Worm (Caenorhabditis elegans) whole organism, young adult: ENCODE results near the gene bbs-4.

Experiments
- B0035.1 ChIP-seq: sonication (generic microtip); optimal IDR thresholded peaks from 2 replicates; lab custom pipeline; 2016; ENCODE audit warnings: missing genetic modification characterization, mild to moderate bottlenecking, missing compliant biosample characterization, missing genotype, missing genetic modification reagents
- B0261.1 ChIP-seq: sonication (generic microtip); optimal IDR thresholded peaks from 2 replicates; lab custom pipeline; 2016; ENCODE audit warnings: mild to moderate bottlenecking, missing genetic modification characterization, moderate library complexity, missing compliant biosample characterization
- F10E7.11 ChIP-seq: sonication (generic microtip); optimal IDR thresholded peaks from 2 replicates; lab custom pipeline; 2017; ENCODE audit warnings: mild to moderate bottlenecking, missing genetic modification characterization, moderate library complexity, missing compliant biosample characterization
- F37B4.10 ChIP-seq: fragments of 200-800 bp; sonication (Bioruptor generic); IDR thresholded peaks from 2 replicates; pipeline ENCODE4 v1.3.6; 2022; ENCODE audit warnings: missing genetic modification characterization, missing compliant biosample characterization
- F52B5.7 ChIP-seq: sonication (generic microtip); optimal IDR thresholded peaks from 2 replicates; lab custom pipeline; 2016; ENCODE audit warnings: mild to moderate bottlenecking, missing genetic modification characterization, missing compliant biosample characterization
- T26A5.8 ChIP-seq: sonication (generic microtip); optimal IDR thresholded peaks from 2 replicates; lab custom pipeline; 2016; ENCODE audit warnings: missing genetic modification characterization, missing compliant biosample characterization
- Y67H2A.10 ChIP-seq: fragments of 200-800 bp; sonication (Bioruptor generic); conservative IDR thresholded peaks from 2 replicates; pipeline ENCODE4 v1.3.6; 2022; ENCODE audit warnings: missing genetic modification reagents, missing genetic modification characterization, missing compliant biosample characterization
- Y79H2A.3 ChIP-seq: fragments of 200-800 bp; sonication (Bioruptor generic); conservative IDR thresholded peaks from 2 replicates; pipeline ENCODE4 v1.3.6; 2022; ENCODE audit warnings: missing genetic modification reagents, missing genetic modification characterization, missing compliant biosample characterization
- ZK185.1 ChIP-seq: sonication (generic microtip); optimal IDR thresholded peaks from 2 replicates; lab custom pipeline; 2016; ENCODE audit warnings: mild to moderate bottlenecking, missing genetic modification characterization, missing compliant biosample characterization; ENCODE audit not compliant: poor library complexity, severe bottlenecking
- aptf-2 ChIP-seq: fragments of 200-800 bp; sonication (Bioruptor generic); conservative IDR thresholded peaks from 2 replicates; pipeline ENCODE4 v1.3.6; 2022; ENCODE audit warnings: missing genetic modification reagents, missing genetic modification characterization, missing compliant biosample characterization
- attf-3 ChIP-seq: fragments of 200-800 bp; sonication (Bioruptor generic); conservative IDR thresholded peaks from 2 replicates; pipeline ENCODE4 v1.3.6; 2022; ENCODE audit warnings: missing genetic modification reagents, missing genetic modification characterization, missing compliant biosample characterization
- attf-6 ChIP-seq: fragments of 200-800 bp; sonication (Bioruptor generic); IDR thresholded peaks from 2 replicates; pipeline ENCODE4 v1.3.6; 2022; ENCODE audit warnings: missing genetic modification reagents, missing genetic modification characterization, missing compliant biosample characterization
- bed-1 ChIP-seq: fragments of 200-800 bp; sonication (Bioruptor generic); IDR thresholded peaks from 2 replicates; pipeline ENCODE4 v1.3.6; 2022; ENCODE audit warnings: missing genetic modification reagents, missing genetic modification characterization, missing compliant biosample characterization
- ccch-3 ChIP-seq: fragments of 200-800 bp; sonication (Bioruptor generic); optimal IDR thresholded peaks from 2 replicates; lab custom pipeline; 2018; ENCODE audit warnings: mild to moderate bottlenecking, missing genetic modification characterization, missing compliant biosample characterization
- cebp-1 ChIP-seq, 2 experiments: fragments of 200-800 bp in 1 of 2; sonication (Bioruptor generic) in 1 of 2; sonication (generic microtip) in 1 of 2; IDR thresholded peaks in 1 of 2; optimal IDR thresholded peaks in 1 of 2; 2 replicates each; pipeline versions ENCODE4 v1.3.6 to Lab custom; 2017 to 2022; ENCODE audit warnings: missing compliant biosample characterization in 2 of 2, missing genetic modification characterization in 2 of 2, mild to moderate bottlenecking in 1 of 2, missing genetic modification reagents in 1 of 2, moderate library complexity in 1 of 2
- ceh-100 ChIP-seq: fragments of 200-800 bp; sonication (Bioruptor generic); IDR thresholded peaks from 2 replicates; pipeline ENCODE4 v1.3.6; 2022; ENCODE audit warnings: missing genetic modification reagents, missing genetic modification characterization, missing compliant biosample characterization
- ceh-79 ChIP-seq: sonication (generic microtip); optimal IDR thresholded peaks from 2 replicates; lab custom pipeline; 2017; ENCODE audit warnings: mild to moderate bottlenecking, missing genetic modification characterization, missing compliant biosample characterization
- die-1 ChIP-seq: sonication (generic microtip); optimal IDR thresholded peaks from 2 replicates; lab custom pipeline; 2016; ENCODE audit warnings: missing genotype, mild to moderate bottlenecking, missing genetic modification characterization, missing compliant biosample characterization
- egrh-3 ChIP-seq: fragments of 200-800 bp; sonication (Bioruptor generic); IDR thresholded peaks from 2 replicates; pipeline ENCODE4 v1.3.6; 2022; ENCODE audit warnings: missing genetic modification reagents, missing genetic modification characterization, missing compliant biosample characterization
- gei-17 ChIP-seq: fragments of 200-800 bp; sonication (Bioruptor generic); optimal IDR thresholded peaks from 2 replicates; lab custom pipeline; 2018; ENCODE audit warnings: mild to moderate bottlenecking, missing genetic modification characterization, missing compliant biosample characterization
- him-1 ChIP-seq: sonication (generic microtip); optimal IDR thresholded peaks from 2 replicates; lab custom pipeline; 2016; ENCODE audit warnings: missing genotype, missing genetic modification reagents, missing genetic modification characterization, missing compliant biosample characterization
- hlh-12 ChIP-seq: sonication (generic microtip); optimal IDR thresholded peaks from 2 replicates; lab custom pipeline; 2016; ENCODE audit warnings: missing genetic modification characterization, missing compliant biosample characterization
- hlh-26 ChIP-seq: fragments of 200-800 bp; sonication (Bioruptor generic); conservative IDR thresholded peaks from 2 replicates; pipeline ENCODE4 v1.3.6; 2022; ENCODE audit warnings: missing genetic modification reagents, missing genetic modification characterization, missing compliant biosample characterization
- hmg-1.2 ChIP-seq: fragments of 200-800 bp; sonication (Bioruptor generic); IDR thresholded peaks from 2 replicates; pipeline ENCODE4 v1.3.6; 2022; ENCODE audit warnings: missing genetic modification reagents, missing genetic modification characterization, missing compliant biosample characterization
- hsf-1 ChIP-seq: fragments of 200-800 bp; sonication (Bioruptor generic); IDR thresholded peaks from 2 replicates; pipeline ENCODE4 v1.3.6; 2022; ENCODE audit warnings: missing genetic modification reagents, missing genetic modification characterization, missing compliant biosample characterization
- let-607 ChIP-seq, 2 experiments: fragments of 200-800 bp in 1 of 2; sonication (Bioruptor generic) in 1 of 2; sonication (generic microtip) in 1 of 2; optimal IDR thresholded peaks; 2 replicates each; lab custom pipeline; 2016 to 2018; ENCODE audit warnings: mild to moderate bottlenecking in 2 of 2, missing compliant biosample characterization in 2 of 2, missing genetic modification characterization in 2 of 2, moderate library complexity in 2 of 2, missing genotype in 1 of 2
- lsl-1 ChIP-seq: fragments of 200-800 bp; sonication (Bioruptor generic); optimal IDR thresholded peaks from 2 replicates; lab custom pipeline; 2018; ENCODE audit warnings: mild to moderate bottlenecking, missing genetic modification characterization, moderate library complexity, missing compliant biosample characterization
- lsy-27 ChIP-seq: sonication (generic microtip); optimal IDR thresholded peaks from 2 replicates; lab custom pipeline; 2017; ENCODE audit warnings: missing genetic modification characterization, mild to moderate bottlenecking, missing compliant biosample characterization, antibody characterized with exemption, missing genotype, borderline replicate concordance; ENCODE audit not compliant: insufficient read depth
- madf-10 ChIP-seq: sonication (generic microtip); optimal IDR thresholded peaks from 2 replicates; lab custom pipeline; 2016; ENCODE audit warnings: mild to moderate bottlenecking, missing genetic modification characterization, missing compliant biosample characterization
- madf-8 ChIP-seq: fragments of 200-800 bp; sonication (Bioruptor generic); conservative IDR thresholded peaks from 2 replicates; pipeline ENCODE4 v1.3.6; 2022; ENCODE audit warnings: missing genetic modification reagents, missing genetic modification characterization, missing compliant biosample characterization
- nhr-179 ChIP-seq: sonication (generic microtip); optimal IDR thresholded peaks from 2 replicates; lab custom pipeline; 2016; ENCODE audit warnings: mild to moderate bottlenecking, missing genetic modification characterization, missing compliant biosample characterization
- nhr-27 ChIP-seq: fragments of 200-800 bp; sonication (Bioruptor generic); optimal IDR thresholded peaks from 2 replicates; lab custom pipeline; 2018; ENCODE audit warnings: mild to moderate bottlenecking, missing genetic modification characterization, moderate library complexity, missing compliant biosample characterization
- nhr-80 ChIP-seq: sonication (generic microtip); optimal IDR thresholded peaks from 2 replicates; lab custom pipeline; 2016; ENCODE audit warnings: missing genetic modification characterization, missing compliant biosample characterization
- pha-4 ChIP-seq: fragments of 150-350 bp; sonication (generic microtip); optimal IDR thresholded peaks from 2 replicates; lab custom pipeline; 2014; ENCODE audit warnings: missing biosample characterization, missing genetic modification reagents, missing genetic modification characterization
- rec-8 ChIP-seq, 2 experiments: sonication (generic microtip); optimal IDR thresholded peaks; 2 replicates each; lab custom pipeline; 2016; ENCODE audit warnings: mild to moderate bottlenecking in 2 of 2, missing genetic modification characterization in 2 of 2, missing genetic modification reagents in 2 of 2, missing genotype in 2 of 2, missing biosample characterization in 1 of 2, missing compliant biosample characterization in 1 of 2, moderate library complexity in 1 of 2
- repo-1 ChIP-seq: sonication (generic microtip); optimal IDR thresholded peaks from 2 replicates; lab custom pipeline; 2017; ENCODE audit warnings: mild to moderate bottlenecking, missing genetic modification characterization, missing compliant biosample characterization
- rpc-1 ChIP-seq, 2 experiments: fragments of 150-350 bp in 1 of 2; sonication (generic microtip) in 1 of 2; optimal IDR thresholded peaks; 2 replicates each; lab custom pipeline; 2014 to 2018; ENCODE audit warnings: missing biosample characterization in 1 of 2, missing genetic modification characterization in 1 of 2, missing genetic modification reagents in 1 of 2, missing genotype in 1 of 2
- snpc-4 ChIP-seq, 5 experiments: fragments of 150-350 bp in 1 of 5; sonication (generic microtip) in 4 of 5; optimal IDR thresholded peaks; 2 replicates each; lab custom pipeline; 2014 to 2018; ENCODE audit warnings: missing genetic modification characterization in 5 of 5, missing biosample characterization in 3 of 5, antibody characterized with exemption in 2 of 5, mild to moderate bottlenecking in 2 of 5, missing compliant biosample characterization in 2 of 5, missing genotype in 2 of 5, moderate library complexity in 2 of 5, missing genetic modification reagents in 1 of 5
- tbp1 ChIP-seq: fragments of 200-800 bp; sonication (Bioruptor generic); optimal IDR thresholded peaks from 2 replicates; lab custom pipeline; 2018; ENCODE audit warnings: mild to moderate bottlenecking, missing genetic modification characterization, missing compliant biosample characterization
- tbx-9 ChIP-seq: sonication (generic microtip); optimal IDR thresholded peaks from 2 replicates; lab custom pipeline; 2016; ENCODE audit warnings: borderline replicate concordance, missing genetic modification characterization, inconsistent platforms, missing compliant biosample characterization
- unc-130 ChIP-seq: sonication (generic microtip); optimal IDR thresholded peaks from 2 replicates; lab custom pipeline; 2016; ENCODE audit warnings: missing genetic modification reagents, missing genetic modification characterization, missing compliant biosample characterization
- zim-3 ChIP-seq: sonication (generic microtip); optimal IDR thresholded peaks from 2 replicates; lab custom pipeline; 2017; ENCODE audit warnings: mild to moderate bottlenecking, missing genetic modification characterization, moderate library complexity, missing compliant biosample characterization
- ztf-22 ChIP-seq: fragments of 200-800 bp; sonication (Bioruptor generic); optimal IDR thresholded peaks from 2 replicates; lab custom pipeline; 2018; ENCODE audit warnings: mild to moderate bottlenecking, missing genetic modification characterization, moderate library complexity, missing compliant biosample characterization
- ztf-25 ChIP-seq: fragments of 200-800 bp; sonication (Bioruptor generic); IDR thresholded peaks from 2 replicates; pipeline ENCODE4 v1.3.6; 2022; ENCODE audit warnings: missing genetic modification reagents, missing genetic modification characterization, missing compliant biosample characterization
- ztf-26 ChIP-seq: sonication (generic microtip); optimal IDR thresholded peaks from 2 replicates; lab custom pipeline; 2017; ENCODE audit warnings: missing genetic modification characterization, missing compliant biosample characterization
- ztf-28 ChIP-seq: fragments of 200-800 bp; sonication (Bioruptor generic); IDR thresholded peaks from 2 replicates; pipeline ENCODE4 v1.3.6; 2022; ENCODE audit warnings: missing genetic modification reagents, missing genetic modification characterization, missing compliant biosample characterization

Gene bbs-4

ce11 chrIII:9616933-9617332 is 4.9 kb upstream of the bbs-4 start (continued):
- TF ChIP-seq repo-1 (tag; lab: Kevin White, UChicago) = peak; percentile 72
- no peak for TF ChIP-seq pha-4 (tag; lab: Kevin White, UChicago)
- TF ChIP-seq B0261.1 = no peak
- TF ChIP-seq madf-8 (GFP tag; lab: Robert Waterston, UW) = peak; percentile 100
- peak; percentile 81; the same call in 1 of the 2 replicates for TF ChIP-seq Y67H2A.10 (GFP tag; lab: Robert Waterston, UW)
- peak; percentile 72 for TF ChIP-seq attf-3 (GFP tag; lab: Robert Waterston, UW)
- peak; percentile 91; the same call in 1 of the 2 replicates for TF ChIP-seq F37B4.10
- no peak for TF ChIP-seq zim-3 (tag; lab: Kevin White, UChicago)
- TF ChIP-seq rpc-1 (optimal IDR thresholded peaks at IDR 0.05; lab: Kevin White, UChicago) = peak; percentile 15
- no peak for TF ChIP-seq rpc-1 (tag; optimal IDR thresholded peaks at IDR 0.05; lab: Kevin White, UChicago)
- TF ChIP-seq tbp1 (GFP tag; lab: Kevin White, UChicago) = peak; percentile 75
- TF ChIP-seq madf-10 = no peak
- TF ChIP-seq die-1 = peak; percentile 16
- no peak for TF ChIP-seq egrh-3
- TF ChIP-seq bed-1 = 0 out of 2 replicates have a peak, but pooled peaks have one; percentile 25
- TF ChIP-seq ccch-3 = no peak
- peak in 1 of 2 experiments; percentile 17 for TF ChIP-seq rec-8 (tag; optimal IDR thresholded peaks at IDR 0.05; lab: Kevin White, UChicago)
- no peak for TF ChIP-seq B0035.1 (tag; lab: Kevin White, UChicago)
- peak; percentile 87 for TF ChIP-seq him-1 (tag; lab: Kevin White, UChicago)
- peak; percentile 85 for TF ChIP-seq ceh-100 (GFP tag; lab: Robert Waterston, UW)
- no peak for TF ChIP-seq nhr-27 (tag; lab: Kevin White, UChicago)
- no peak for TF ChIP-seq ztf-25 (GFP tag; lab: Robert Waterston, UW)
- peak; percentile 95 for TF ChIP-seq unc-130 (GFP tag; lab: Kevin White, UChicago)
- no peak for TF ChIP-seq F52B5.7 (tag; lab: Kevin White, UChicago)
- TF ChIP-seq gei-17 (GFP tag; lab: Kevin White, UChicago) = no peak
- TF ChIP-seq lsy-27 = peak; percentile 40
- TF ChIP-seq hlh-26 = no peak
- TF ChIP-seq ztf-26 (tag; lab: Kevin White, UChicago) = no peak
- peak; percentile 69 for TF ChIP-seq ZK185.1 (tag; lab: Kevin White, UChicago)
- TF ChIP-seq ztf-22 (GFP tag; lab: Kevin White, UChicago) = no peak
- TF ChIP-seq ztf-28 (GFP tag; lab: Robert Waterston, UW) = peak; percentile 94
- no peak for TF ChIP-seq nhr-179 (tag; lab: Kevin White, UChicago)
- TF ChIP-seq tbx-9 = no peak
- TF ChIP-seq nhr-80 (tag; lab: Kevin White, UChicago) = no peak
- TF ChIP-seq cebp-1 (GFP tag; IDR thresholded peaks at IDR 0.05; lab: Robert Waterston, UW) = no peak
- TF ChIP-seq cebp-1 (tag; optimal IDR thresholded peaks at IDR 0.05; lab: Kevin White, UChicago) = peak; percentile 33
- TF ChIP-seq ceh-79 = no peak
- peak; percentile 91 for TF ChIP-seq attf-6 (GFP tag; lab: Robert Waterston, UW)
- peak; percentile 85 for TF ChIP-seq hmg-1.2 (GFP tag; lab: Robert Waterston, UW)
- TF ChIP-seq hlh-12 = no peak
- no peak for TF ChIP-seq let-607 (tag; optimal IDR thresholded peaks at IDR 0.05; lab: Kevin White, UChicago)
- no peak for TF ChIP-seq F10E7.11 (tag; lab: Kevin White, UChicago)
- TF ChIP-seq T26A5.8 (tag; lab: Kevin White, UChicago) = peak; percentile 3
- peak; percentile 100 for TF ChIP-seq hsf-1 (GFP tag; lab: Robert Waterston, UW)
- peak; percentile 68; the same call in 1 of the 2 replicates for TF ChIP-seq aptf-2
- peak; percentile 97 for TF ChIP-seq Y79H2A.3 (GFP tag; lab: Robert Waterston, UW)
- peak; percentile 52 for TF ChIP-seq snpc-4 (GFP tag; optimal IDR thresholded peaks at IDR 0.05; lab: Kevin White, UChicago)
- TF ChIP-seq snpc-4 (tag; optimal IDR thresholded peaks at IDR 0.05; lab: Kevin White, UChicago) = peak; percentile 54 to 86 (median 70)
- peak; percentile 96 for TF ChIP-seq lsl-1 (GFP tag; lab: Kevin White, UChicago)
